Worm (Caenorhabditis elegans): ENCODE measurements around the gene W02G9.4.

Gene W02G9.4

ce11 chrV:2698826-2699225, 32.1 kb downstream of the W02G9.4 start, which contains the start of gene nuo-5:
TSS of gene nuo-5 (plus strand) at chrV:2698972.
- TF ChIP-seq W03F9.2 (tag; optimal IDR thresholded peaks at IDR 0.05) (no peak), him-1 (tag; optimal IDR thresholded peaks at IDR 0.05) (no peak), dao-5 (tag; optimal IDR thresholded peaks at IDR 0.05) (no peak)

ce11 chrV:2702883-2703282, 36.2 kb downstream of the W02G9.4 start:
- TF ChIP-seq him-1 (tag; optimal IDR thresholded peaks at IDR 0.05), result no peak
- TF ChIP-seq dao-5 (tag; optimal IDR thresholded peaks at IDR 0.05), result no peak
- no peak for TF ChIP-seq W03F9.2 (tag; optimal IDR thresholded peaks at IDR 0.05)

ce11 chrV:2703299-2703698, 36.6 kb downstream of the W02G9.4 start:
- TF ChIP-seq him-1 (tag; optimal IDR thresholded peaks at IDR 0.05) (no peak), dao-5 (tag; optimal IDR thresholded peaks at IDR 0.05) (no peak), W03F9.2 (tag; optimal IDR thresholded peaks at IDR 0.05) (no peak)

- TF ChIP-seq W03F9.2 (tag; optimal IDR thresholded peaks at IDR 0.05), result no peak
- no peak for TF ChIP-seq dao-5 (tag; optimal IDR thresholded peaks at IDR 0.05)
- no peak for TF ChIP-seq him-1 (tag; optimal IDR thresholded peaks at IDR 0.05)
Measured at ce11 chrV:2706379-2706778, 39.7 kb downstream of the W02G9.4 start.

ce11 chrV:2710192-2710591, 43.5 kb downstream of the W02G9.4 start:
- no peak for TF ChIP-seq him-1 (tag; optimal IDR thresholded peaks at IDR 0.05)
- no peak for TF ChIP-seq dao-5 (tag; optimal IDR thresholded peaks at IDR 0.05)
- TF ChIP-seq W03F9.2 (tag; optimal IDR thresholded peaks at IDR 0.05), result no peak

ce11 chrV:2711429-2711828, 44.7 kb downstream of the W02G9.4 start, which contains the start of gene C24B9.3:
TSS of gene C24B9.3 (minus strand) at chrV:2711599.
- no peak for TF ChIP-seq dao-5 (tag; optimal IDR thresholded peaks at IDR 0.05)
- no peak for TF ChIP-seq W03F9.2 (tag; optimal IDR thresholded peaks at IDR 0.05)
- TF ChIP-seq him-1 (tag; optimal IDR thresholded peaks at IDR 0.05), result no peak

ce11 chrV:2713532-2713931, 46.8 kb downstream of the W02G9.4 start, which contains the start of gene srt-28:
TSS of gene srt-28 (minus strand) at chrV:2713632.
- no peak for TF ChIP-seq him-1 (tag; optimal IDR thresholded peaks at IDR 0.05)
- TF ChIP-seq W03F9.2 (tag; optimal IDR thresholded peaks at IDR 0.05), result no peak
- no peak for TF ChIP-seq dao-5 (tag; optimal IDR thresholded peaks at IDR 0.05)

ce11 chrV:2716933-2717332, 50.2 kb downstream of the W02G9.4 start:
- TF ChIP-seq dao-5 (tag; optimal IDR thresholded peaks at IDR 0.05) (no peak), W03F9.2 (tag; optimal IDR thresholded peaks at IDR 0.05) (no peak), him-1 (tag; optimal IDR thresholded peaks at IDR 0.05) (no peak)

- TF ChIP-seq him-1 (tag; optimal IDR thresholded peaks at IDR 0.05) (no peak), W03F9.2 (tag; optimal IDR thresholded peaks at IDR 0.05) (no peak), dao-5 (tag; optimal IDR thresholded peaks at IDR 0.05) (no peak)
Measured at ce11 chrV:2718688-2719185, 52.0 kb downstream of the W02G9.4 start, which contains the start of gene srt-29. TSS of gene srt-29 (minus strand) at chrV:2719135.

Data from whole organism, L4/young adult.